Worm (Caenorhabditis elegans) whole organism, L4 larva: Measurements from ENCODE around the gene F10G2.10.
"Not testable (repeated sequence)": the region's sequence is repeated elsewhere in the genome, so short reads cannot be mapped to it uniquely, and the experiment has no call there.

Source experiments
- R02D3.7 ChIP-seq: fragments of 150-350 bp; sonication (generic microtip); optimal IDR thresholded peaks from 3 replicates; lab custom pipeline; 2014; ENCODE audit warnings: missing biosample characterization, missing genetic modification characterization
- Y105C5A.15 ChIP-seq: fragments of 200-800 bp; sonication (Bioruptor generic); IDR thresholded peaks from 2 replicates; pipeline ENCODE4 v1.3.6; 2022; ENCODE audit warnings: missing genetic modification characterization, missing compliant biosample characterization
- Y5F2A.4 ChIP-seq: fragments of 200-800 bp; sonication (Bioruptor generic); optimal IDR thresholded peaks from 2 replicates; lab custom pipeline; 2018; ENCODE audit warnings: mild to moderate bottlenecking, missing genetic modification characterization, missing compliant biosample characterization
- Y75B8A.6 ChIP-seq: fragments of 200-800 bp; sonication (Bioruptor generic); IDR thresholded peaks from 2 replicates; pipeline ENCODE4 v1.3.6; 2022; ENCODE audit warnings: missing genetic modification reagents, missing genetic modification characterization, missing compliant biosample characterization
- arid-1 ChIP-seq: fragments of 200-800 bp; sonication (Bioruptor generic); conservative IDR thresholded peaks from 2 replicates; pipeline ENCODE4 v1.3.6; 2022; ENCODE audit warnings: missing genetic modification reagents, missing genetic modification characterization, missing compliant biosample characterization
- attf-4 ChIP-seq: sonication (generic microtip); optimal IDR thresholded peaks from 3 replicates; lab custom pipeline; 2017; ENCODE audit warnings: missing biosample characterization, missing genetic modification characterization
- ceh-32 ChIP-seq: sonication (generic microtip); optimal IDR thresholded peaks from 2 replicates; lab custom pipeline; 2016; ENCODE audit warnings: mild to moderate bottlenecking, missing genetic modification characterization, missing compliant biosample characterization; ENCODE audit not compliant: poor library complexity
- daf-19 ChIP-seq: fragments of 200-800 bp; sonication (Bioruptor generic); conservative IDR thresholded peaks from 2 replicates; pipeline ENCODE4 v1.3.6; 2022; ENCODE audit warnings: missing genetic modification characterization, missing compliant biosample characterization
- dmd-6 ChIP-seq: fragments of 200-800 bp; sonication (Bioruptor generic); IDR thresholded peaks from 2 replicates; pipeline ENCODE4 v1.3.6; 2022; ENCODE audit warnings: missing genetic modification reagents, missing genetic modification characterization, missing compliant biosample characterization
- gei-8 ChIP-seq: fragments of 200-800 bp; sonication (Bioruptor generic); optimal IDR thresholded peaks from 2 replicates; lab custom pipeline; 2018; ENCODE audit warnings: mild to moderate bottlenecking, missing genetic modification characterization, missing compliant biosample characterization
- hmg-1.1 ChIP-seq: fragments of 200-800 bp; sonication (Bioruptor generic); IDR thresholded peaks from 2 replicates; pipeline ENCODE4 v1.3.6; 2022; ENCODE audit warnings: missing genetic modification reagents, missing genetic modification characterization, missing compliant biosample characterization
- jun-1 ChIP-seq: fragments of 150-350 bp; optimal IDR thresholded peaks from 2 replicates; lab custom pipeline; 2014; ENCODE audit warnings: missing biosample characterization, missing genetic modification reagents, missing genetic modification characterization
- lin-29 ChIP-seq: fragments of 200-800 bp; sonication (Bioruptor generic); IDR thresholded peaks from 2 replicates; pipeline ENCODE4 v1.3.6; 2022; ENCODE audit warnings: missing genetic modification reagents, missing genetic modification characterization, missing compliant biosample characterization
- lin-39 ChIP-seq: fragments of 150-350 bp; optimal IDR thresholded peaks from 2 replicates; lab custom pipeline; 2014; ENCODE audit warnings: missing biosample characterization, missing genetic modification reagents, missing genetic modification characterization
- mdl-1 ChIP-seq, 2 experiments: fragments of 150-350 bp in 1 of 2; sonication (generic microtip) in 1 of 2; optimal IDR thresholded peaks; 2 replicates each; lab custom pipeline; 2014 to 2017; ENCODE audit warnings: missing biosample characterization in 2 of 2, missing genetic modification characterization in 2 of 2
- mep-1 ChIP-seq: fragments of 150-350 bp; sonication (generic microtip); optimal IDR thresholded peaks from 3 replicates; lab custom pipeline; 2014; ENCODE audit warnings: missing biosample characterization, missing genetic modification characterization
- mes-2 ChIP-seq: sonication (generic microtip); optimal IDR thresholded peaks from 2 replicates; lab custom pipeline; 2016; ENCODE audit warnings: missing genotype, mild to moderate bottlenecking, missing genetic modification characterization, missing compliant biosample characterization; ENCODE audit not compliant: poor library complexity, severe bottlenecking
- nhr-11 ChIP-seq: fragments of 150-350 bp; optimal IDR thresholded peaks from 2 replicates; lab custom pipeline; 2014; ENCODE audit warnings: missing biosample characterization, missing genetic modification characterization
- nhr-111 ChIP-seq: fragments of 200-800 bp; sonication (Bioruptor generic); optimal IDR thresholded peaks from 2 replicates; lab custom pipeline; 2018; ENCODE audit warnings: mild to moderate bottlenecking, missing genetic modification characterization, missing compliant biosample characterization
- nhr-237 ChIP-seq: sonication (generic microtip); optimal IDR thresholded peaks from 2 replicates; lab custom pipeline; 2017; ENCODE audit warnings: missing biosample characterization, missing genetic modification characterization
- nhr-25 ChIP-seq: sonication (generic microtip); optimal IDR thresholded peaks from 2 replicates; lab custom pipeline; 2017; ENCODE audit warnings: missing genetic modification characterization, mild to moderate bottlenecking, missing compliant biosample characterization, antibody characterized with exemption, moderate library complexity, borderline replicate concordance; ENCODE audit not compliant: insufficient read depth
- nhr-42 ChIP-seq: fragments of 200-800 bp; sonication (Bioruptor generic); IDR thresholded peaks from 2 replicates; pipeline ENCODE4 v1.3.6; 2022; ENCODE audit warnings: missing genetic modification characterization, missing compliant biosample characterization
- php-3 ChIP-seq: fragments of 200-800 bp; sonication (Bioruptor generic); IDR thresholded peaks from 2 replicates; pipeline ENCODE4 v1.3.6; 2022; ENCODE audit warnings: missing genetic modification reagents, missing genetic modification characterization, missing compliant biosample characterization
- rbr-2 ChIP-seq: sonication (generic microtip); optimal IDR thresholded peaks from 2 replicates; lab custom pipeline; 2016; ENCODE audit warnings: missing genotype, missing genetic modification characterization, missing compliant biosample characterization
- saeg-2 ChIP-seq: fragments of 200-800 bp; sonication (Bioruptor generic); IDR thresholded peaks from 2 replicates; pipeline ENCODE4 v1.3.6; 2022; ENCODE audit warnings: missing genetic modification reagents, missing genetic modification characterization, missing compliant biosample characterization
- spr-1 ChIP-seq: sonication (generic microtip); optimal IDR thresholded peaks from 2 replicates; lab custom pipeline; 2016; ENCODE audit warnings: mild to moderate bottlenecking, missing genetic modification characterization, missing compliant biosample characterization
- unc-39 ChIP-seq: sonication (generic microtip); optimal IDR thresholded peaks from 2 replicates; lab custom pipeline; 2017; ENCODE audit warnings: missing biosample characterization, missing genetic modification characterization
- unc-62 ChIP-seq, 3 experiments: fragments of 150-350 bp in 1 of 3; sonication (generic microtip); optimal IDR thresholded peaks in 2 of 3; peaks in 1 of 3; 1 replicate in 1 of 3; 2 replicates in 2 of 3; lab custom pipeline; 2014 to 2017; ENCODE audit warnings: missing biosample characterization in 3 of 3, missing genetic modification characterization in 3 of 3, missing genetic modification reagents in 3 of 3, missing genotype in 1 of 3
- zag-1 ChIP-seq: fragments of 150-350 bp; optimal IDR thresholded peaks from 2 replicates; lab custom pipeline; 2014; ENCODE audit warnings: missing biosample characterization, missing genetic modification characterization
- ztf-7 ChIP-seq: fragments of 150-350 bp; optimal IDR thresholded peaks from 2 replicates; lab custom pipeline; 2014; ENCODE audit warnings: missing biosample characterization, missing genetic modification characterization

The F10G2.10 gene

DNA sequence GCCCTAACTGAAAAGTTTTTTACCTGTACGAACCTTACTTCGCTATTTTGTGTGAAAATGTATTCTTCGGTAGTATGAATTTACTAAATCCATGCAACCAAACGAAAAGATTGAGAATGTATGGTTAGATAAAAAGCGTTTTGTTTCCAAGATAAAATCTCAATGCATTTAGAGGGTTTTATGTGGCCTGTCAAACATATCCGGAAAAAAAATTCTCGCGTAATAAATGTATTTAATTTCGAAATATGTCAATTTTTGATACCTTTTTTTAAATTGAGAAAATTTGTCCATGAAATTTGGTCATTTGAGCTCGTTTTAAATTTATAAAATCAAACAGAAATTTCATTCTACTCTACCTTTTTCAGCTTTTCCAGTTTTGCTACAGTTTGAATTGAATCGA lies 26.7 kb upstream of the F10G2.10 start, which contains the start of gene F07G11.4:
F07G11.4 (minus strand) TSS at position 101 of the 400 bp plus-strand sequence.
- TF ChIP-seq lin-39: no peak
- no peak for TF ChIP-seq ztf-7 (tag; lab: Kevin White, UChicago)

DNA sequence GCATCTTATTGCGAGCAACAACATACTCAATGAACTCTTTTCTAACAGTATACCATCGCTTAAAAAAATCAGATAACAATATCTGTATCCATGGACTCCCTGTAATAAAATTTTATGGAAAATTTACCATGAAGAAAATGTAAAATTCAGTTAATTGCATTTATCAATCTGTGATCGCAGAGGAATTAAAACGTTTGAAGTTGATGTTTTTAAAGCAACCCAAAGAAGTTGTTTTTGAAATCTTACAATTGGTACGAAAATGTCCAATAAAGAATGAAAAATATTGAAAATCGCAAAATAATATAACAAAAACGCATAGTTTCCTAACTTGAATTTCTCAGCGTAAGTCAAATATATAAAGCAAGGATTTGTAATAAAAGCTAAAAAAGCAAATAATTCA lies 24.8 kb upstream of the F10G2.10 start, which contains the start of gene srj-32:
srj-32 (minus strand) TSS at position 101 of the 400 bp plus-strand sequence.
- TF ChIP-seq Y75B8A.6 (GFP tag; lab: Robert Waterston, UW): no peak

DNA sequence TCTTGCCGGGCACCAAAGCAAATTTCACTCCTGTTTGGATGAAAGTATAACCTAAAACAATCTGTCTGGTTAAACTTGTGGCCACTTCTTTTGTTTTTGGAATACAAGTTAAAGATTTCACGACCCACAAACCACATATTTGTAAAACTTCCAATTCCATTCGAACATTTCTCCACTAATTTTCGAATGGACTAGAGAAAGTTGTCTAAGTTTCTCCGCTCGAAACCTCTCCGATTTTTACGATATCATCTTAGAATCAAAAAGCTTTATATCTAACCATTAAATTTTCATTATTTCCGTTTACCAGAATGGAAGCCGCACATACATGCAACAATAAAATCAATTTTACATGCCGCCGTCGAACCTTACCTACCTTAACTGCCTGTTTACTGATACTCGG lies 23.6 kb upstream of the F10G2.10 start, which contains the start of gene F07G11.3:
F07G11.3 (plus strand) TSS at position 301 of the 400 bp plus-strand sequence.
- TF ChIP-seq lin-29 (no peak), nhr-42 (GFP tag; lab: Robert Waterston, UW) (no peak), nhr-25 (no peak), unc-62 (GFP tag; optimal IDR thresholded peaks at IDR 0.05 in 1 of 2; lab: Kevin White, UChicago) (peak in 1 of 2 experiments; percentile 55), unc-62 (tag; optimal IDR thresholded peaks at IDR 0.05; lab: Kevin White, UChicago) (no peak)
- TF ChIP-seq, all 104 proteins: peak for 1

DNA sequence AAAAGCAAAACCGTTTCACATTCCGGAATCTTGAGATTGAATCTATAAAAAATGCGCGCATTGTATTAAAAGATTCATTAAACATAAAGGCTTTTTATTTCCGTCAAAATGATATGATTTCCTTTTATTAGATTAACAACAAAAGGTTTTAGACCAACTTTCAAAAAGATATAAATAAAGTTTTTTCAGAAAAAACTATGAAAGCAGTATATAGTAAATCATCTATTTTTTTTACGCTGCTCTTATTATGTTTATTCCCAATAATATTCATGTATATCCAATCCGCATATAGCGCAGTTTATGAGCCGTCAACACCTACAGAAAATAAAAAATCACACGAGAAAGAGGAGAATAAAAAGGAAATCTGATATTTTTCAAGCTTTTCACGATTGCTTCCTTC lies 17.5 kb upstream of the F10G2.10 start, which contains the start of gene F07G11.2:
F07G11.2 (plus strand) TSS at position 301 of the 400 bp plus-strand sequence.
- not testable (repeated sequence) for TF ChIP-seq mdl-1 (tag; optimal IDR thresholded peaks at IDR 0.05; lab: Kevin White, UChicago); arid-1 (GFP tag; lab: Robert Waterston, UW); rbr-2 (tag; lab: Kevin White, UChicago)
- TF ChIP-seq, all 104 proteins: peak for 0; not testable (repeated sequence) for 104

DNA sequence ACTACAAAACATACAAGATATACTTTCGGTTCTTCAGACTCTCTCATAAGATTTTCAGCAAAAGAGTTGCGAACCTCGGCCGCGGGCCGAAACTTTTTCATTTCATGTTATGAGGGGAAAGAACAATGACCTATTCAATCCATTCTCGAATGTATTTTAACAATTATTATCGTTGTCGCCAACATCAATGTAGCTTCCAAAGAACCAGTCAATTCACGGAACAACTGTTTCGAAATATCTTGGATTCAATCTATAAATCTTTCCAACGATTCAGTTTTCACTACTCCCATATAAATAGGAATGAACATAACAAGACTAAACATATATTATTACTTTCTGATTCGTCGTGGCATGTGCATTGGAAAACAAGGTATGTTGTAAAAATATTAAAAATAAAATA lies 14.9 kb upstream of the F10G2.10 start, which contains the start of gene F07G11.1:
F07G11.1 (plus strand) TSS at position 301 of the 400 bp plus-strand sequence.
- TF ChIP-seq hmg-1.1 (GFP tag; lab: Robert Waterston, UW): no peak
- no peak for TF ChIP-seq dmd-6 (GFP tag; lab: Robert Waterston, UW)
- TF ChIP-seq spr-1 (tag; lab: Kevin White, UChicago): no peak
- no peak for TF ChIP-seq gei-8 (GFP tag; lab: Kevin White, UChicago)
- no peak for TF ChIP-seq jun-1
- no peak for TF ChIP-seq daf-19 (GFP tag; lab: Robert Waterston, UW)
- no peak for TF ChIP-seq arid-1 (GFP tag; lab: Robert Waterston, UW)
- TF ChIP-seq nhr-237 (tag; lab: Kevin White, UChicago): no peak
- no peak for TF ChIP-seq lin-39
- no peak for TF ChIP-seq Y5F2A.4 (GFP tag; lab: Kevin White, UChicago)
- no peak for TF ChIP-seq nhr-11 (tag; lab: Kevin White, UChicago)

DNA sequence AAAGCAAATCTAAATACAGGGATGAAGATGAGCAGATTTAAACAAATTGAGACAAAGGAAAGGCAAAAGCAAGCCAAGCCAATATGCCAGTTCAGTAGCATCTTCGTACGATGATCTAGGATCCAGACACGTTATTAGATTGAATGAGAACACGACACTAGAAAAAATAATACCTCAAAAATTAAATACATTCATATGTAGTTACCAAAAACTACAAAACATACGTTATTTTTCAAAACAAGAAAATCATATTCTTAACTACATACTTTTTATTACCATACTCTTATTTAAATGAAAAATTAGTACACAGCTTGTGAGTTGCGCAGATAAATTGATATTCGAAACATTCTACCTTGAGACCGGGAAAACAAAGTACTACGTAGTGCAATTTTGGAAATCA lies 8.8 kb upstream of the F10G2.10 start, which contains the start of gene srx-6:
srx-6 (minus strand) TSS at position 101 of the 400 bp plus-strand sequence.
- TF ChIP-seq attf-4 (tag; lab: Kevin White, UChicago) (no peak), php-3 (no peak), nhr-42 (GFP tag; lab: Robert Waterston, UW) (no peak), zag-1 (tag; lab: Kevin White, UChicago) (no peak), Y105C5A.15 (GFP tag; lab: Robert Waterston, UW) (no peak), mep-1 (no peak), unc-39 (tag; lab: Kevin White, UChicago) (no peak), nhr-111 (GFP tag; lab: Kevin White, UChicago) (no peak), R02D3.7 (no peak), saeg-2 (GFP tag; lab: Robert Waterston, UW) (no peak), mes-2 (tag; lab: Kevin White, UChicago) (no peak), ceh-32 (no peak)
